Worm (Caenorhabditis elegans) whole organism, L4 larva: ENCODE measurements around the gene cyp-35A3.

Source experiments
- R02D3.7 ChIP-seq: fragments of 150-350 bp; sonication (generic microtip); optimal IDR thresholded peaks from 3 replicates; lab custom pipeline; 2014; ENCODE audit warnings: missing biosample characterization, missing genetic modification characterization
- ama-1 ChIP-seq: fragments of 150-350 bp; optimal IDR thresholded peaks from 2 replicates; lab custom pipeline; 2014; ENCODE audit warnings: inconsistent platforms, mixed read lengths
- ceh-28 ChIP-seq: fragments of 150-350 bp; optimal IDR thresholded peaks from 2 replicates; lab custom pipeline; 2014; ENCODE audit warnings: missing biosample characterization, missing genetic modification reagents, missing genetic modification characterization
- ceh-82 ChIP-seq: sonication (generic microtip); optimal IDR thresholded peaks from 2 replicates; lab custom pipeline; 2017; ENCODE audit warnings: missing biosample characterization, missing genetic modification characterization
- hif-1 ChIP-seq, 2 experiments: sonication (generic microtip); optimal IDR thresholded peaks; 2 replicates each; lab custom pipeline; 2016 to 2017; ENCODE audit warnings: missing compliant biosample characterization in 2 of 2, missing genetic modification characterization in 2 of 2, missing genetic modification reagents in 2 of 2, missing genotype in 2 of 2, mild to moderate bottlenecking in 1 of 2
- lir-3 ChIP-seq: sonication (generic microtip); optimal IDR thresholded peaks from 2 replicates; lab custom pipeline; 2016; ENCODE audit warnings: mild to moderate bottlenecking, missing genetic modification characterization, missing compliant biosample characterization
- lsy-2 ChIP-seq, 2 experiments: fragments of 150-350 bp in 1 of 2; sonication (generic microtip) in 1 of 2; optimal IDR thresholded peaks; 2 replicates each; lab custom pipeline; 2014 to 2017; ENCODE audit warnings: missing biosample characterization in 2 of 2, missing genetic modification characterization in 2 of 2
- nhr-76 ChIP-seq: fragments of 150-350 bp; optimal IDR thresholded peaks from 2 replicates; lab custom pipeline; 2014; ENCODE audit warnings: missing biosample characterization, missing genetic modification characterization
- skn-1 ChIP-seq: fragments of 150-350 bp; optimal IDR thresholded peaks from 2 replicates; lab custom pipeline; 2014; ENCODE audit warnings: missing biosample characterization, missing genetic modification characterization
- snpc-4 ChIP-seq: fragments of 150-350 bp; optimal IDR thresholded peaks from 2 replicates; lab custom pipeline; 2014; ENCODE audit warnings: missing biosample characterization, missing genetic modification characterization
- spr-3 ChIP-seq: fragments of 200-800 bp; sonication (Bioruptor generic); optimal IDR thresholded peaks from 2 replicates; lab custom pipeline; 2018; ENCODE audit warnings: mild to moderate bottlenecking, missing genetic modification characterization, missing compliant biosample characterization
- unc-39 ChIP-seq: sonication (generic microtip); optimal IDR thresholded peaks from 2 replicates; lab custom pipeline; 2017; ENCODE audit warnings: missing biosample characterization, missing genetic modification characterization

DNA sequence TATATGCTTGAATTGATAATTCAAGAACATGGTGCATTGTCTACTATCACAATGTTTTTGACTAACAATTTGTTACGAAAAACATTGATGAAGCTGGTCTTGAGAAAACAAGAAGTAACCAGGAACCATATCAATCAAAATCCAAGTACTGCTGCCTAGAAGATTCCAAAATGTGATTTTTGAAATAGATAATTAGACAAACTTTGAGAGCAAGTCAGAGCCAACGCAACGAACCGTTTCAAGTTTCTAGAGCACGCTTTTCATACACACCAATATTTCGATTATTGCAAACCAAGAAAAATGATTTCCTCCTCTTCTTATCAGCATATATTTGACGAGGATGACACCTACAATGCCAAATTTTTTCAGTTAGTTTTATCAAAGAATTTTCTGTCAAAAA, 5.6 kb upstream of the cyp-35A3 start, which contains the start of gene srw-89:
- TF ChIP-seq hif-1 (tag; optimal IDR thresholded peaks at IDR 0.05; lab: Kevin White, UChicago), result no peak
- TF ChIP-seq unc-39, result no peak
- TF ChIP-seq nhr-76 (tag; lab: Kevin White, UChicago), result no peak
- TF ChIP-seq lsy-2 (tag; optimal IDR thresholded peaks at IDR 0.05; lab: Kevin White, UChicago), result no peak
- TF ChIP-seq R02D3.7 (tag; lab: Kevin White, UChicago), result no peak
- no peak for TF ChIP-seq ama-1 (lab: Kevin White, UChicago)
- no peak for TF ChIP-seq snpc-4
- TF ChIP-seq skn-1 (tag; lab: Kevin White, UChicago), result no peak
- TF ChIP-seq lir-3, result no peak
- no peak for TF ChIP-seq spr-3 (GFP tag; lab: Kevin White, UChicago)
- no peak for TF ChIP-seq ceh-28 (tag; lab: Kevin White, UChicago)
- no peak for TF ChIP-seq ceh-82 (tag; lab: Kevin White, UChicago)
